Fruit fly (Drosophila melanogaster): Measurements from ENCODE around the gene hwt.

The hwt gene

dm6 chrX:12469172-12469571, 99.1 kb downstream of the hwt start (continued):
- TF ChIP-seq CG3995 (GFP tag; optimal IDR thresholded peaks at IDR 0.05) (no peak), CG11093 (GFP tag; IDR thresholded peaks at IDR 0.05) (no peak), CG12942 (GFP tag; optimal IDR thresholded peaks at IDR 0.05) (no peak), lab (GFP tag; optimal IDR thresholded peaks at IDR 0.05) (peak; percentile 13), GATAe (GFP tag; conservative IDR thresholded peaks at IDR 0.05) (no peak), kni (GFP tag; optimal IDR thresholded peaks at IDR 0.05) (no peak), CG11247 (GFP tag; IDR thresholded peaks at IDR 0.05) (no peak), CG5245 (GFP tag; optimal IDR thresholded peaks at IDR 0.05) (no peak), sisA (GFP tag; IDR thresholded peaks at IDR 0.05) (no peak), maf-S (GFP tag; optimal IDR thresholded peaks at IDR 0.05) (no peak), chn (GFP tag; optimal IDR thresholded peaks at IDR 0.05) (no peak), Pdp1 (GFP tag; optimal IDR thresholded peaks at IDR 0.05) (peak in 1 of 2 experiments; percentile 19), B-H2 (GFP tag; optimal IDR thresholded peaks at IDR 0.05) (peak; percentile 33), CG16815 (GFP tag; optimal IDR thresholded peaks at IDR 0.05) (no peak), CG7839 (tag; optimal IDR thresholded peaks at IDR 0.05) (no peak), CG8765 (GFP tag; IDR thresholded peaks at IDR 0.05) (no peak), dm (GFP tag; optimal IDR thresholded peaks at IDR 0.05) (no peak)

- peak; percentile 18 for TF ChIP-seq gsb-n (tag; optimal IDR thresholded peaks at IDR 0.05)
- TF ChIP-seq CG31224 (GFP tag; IDR thresholded peaks at IDR 0.05): no peak
- TF ChIP-seq Dad (GFP tag; optimal IDR thresholded peaks at IDR 0.05): no peak
- TF ChIP-seq stwl (tag; optimal IDR thresholded peaks at IDR 0.05): peak; percentile 83
- TF ChIP-seq CG7963 (GFP tag; IDR thresholded peaks at IDR 0.05; ENCODE audit: partially characterized antibody): peak; percentile 58; the same call in 1 of the 3 replicates
- TF ChIP-seq CG1603 (tag; optimal IDR thresholded peaks at IDR 0.05): peak; percentile 4
- no peak for TF ChIP-seq HmgD (GFP tag; optimal IDR thresholded peaks at IDR 0.05)
- TF ChIP-seq Ets97D (GFP tag; optimal IDR thresholded peaks at IDR 0.05): peak; percentile 5
- TF ChIP-seq toy (GFP tag; IDR thresholded peaks at IDR 0.05): no peak
- TF ChIP-seq lola (GFP tag; optimal IDR thresholded peaks at IDR 0.05): no peak
- peak; percentile 34; the same call in 1 of the 3 replicates for TF ChIP-seq CG6791 (GFP tag; IDR thresholded peaks at IDR 0.05; ENCODE audit: partially characterized antibody)
- TF ChIP-seq CG12071 (GFP tag; optimal IDR thresholded peaks at IDR 0.05): no peak
- TF ChIP-seq Dref (GFP tag; IDR thresholded peaks at IDR 0.05): peak; percentile 59
- no peak for TF ChIP-seq CG8290 (GFP tag; optimal IDR thresholded peaks at IDR 0.05)
- peak in 1 of 2 experiments; percentile 17 for TF ChIP-seq CG8290 (tag; optimal IDR thresholded peaks at IDR 0.05)
- peak; percentile 65 for TF ChIP-seq E2f2 (GFP tag; IDR thresholded peaks at IDR 0.05)
- TF ChIP-seq Bgb (GFP tag; IDR thresholded peaks at IDR 0.05; ENCODE audit: partially characterized antibody): peak; percentile 11; the same call in 1 of the 2 replicates
- no peak for TF ChIP-seq jing (GFP tag; optimal IDR thresholded peaks at IDR 0.05)
- no peak for TF ChIP-seq Kr (GFP tag; optimal IDR thresholded peaks at IDR 0.05)
- 0 out of 2 replicates have a peak, but pooled peaks have one; percentile 26 for TF ChIP-seq tna (GFP tag; IDR thresholded peaks at IDR 0.05; ENCODE audit: partially characterized antibody)
- TF ChIP-seq Myb (GFP tag; optimal IDR thresholded peaks at IDR 0.05): peak; percentile 33
- peak; percentile 54 for TF ChIP-seq Dp (GFP tag; optimal IDR thresholded peaks at IDR 0.05)
- 0 out of 2 replicates have a peak, but pooled peaks have one; percentile 15 for TF ChIP-seq ato (GFP tag; IDR thresholded peaks at IDR 0.05; ENCODE audit: partially characterized antibody)
- peak; percentile 41; the same call in 1 of the 2 replicates for TF ChIP-seq unc-4 (GFP tag; IDR thresholded peaks at IDR 0.05; ENCODE audit: partially characterized antibody)
- TF ChIP-seq Dll (GFP tag; IDR thresholded peaks at IDR 0.05; ENCODE audit: partially characterized antibody): 0 out of 4 replicates have a peak, but pooled peaks have one; percentile 31
- TF ChIP-seq sens (GFP tag): peak; percentile 53
- peak; percentile 20 for TF ChIP-seq Elba2 (GFP tag; optimal IDR thresholded peaks at IDR 0.05)
- TF ChIP-seq Six4 (GFP tag; optimal IDR thresholded peaks at IDR 0.05): no peak
- TF ChIP-seq CG11560 (tag; IDR thresholded peaks at IDR 0.05): peak; percentile 91
- TF ChIP-seq CG13287 (GFP tag; IDR thresholded peaks at IDR 0.05; ENCODE audit: partially characterized antibody): peak; percentile 60
- TF ChIP-seq pzg (GFP tag; optimal IDR thresholded peaks at IDR 0.05): peak; percentile 31
- TF ChIP-seq dysf (GFP tag; IDR thresholded peaks at IDR 0.05): no peak
- TF ChIP-seq insv (GFP tag; optimal IDR thresholded peaks at IDR 0.05): peak in 1 of 2 experiments; percentile 91
Measured at dm6 chrX:12467241-12467597, 101.0 kb downstream of the hwt start.
